Fruit fly (Drosophila melanogaster) whole organism, embryonic: Measurements from ENCODE around the gene Rai1.

Experiments
- CG10565 ChIP-seq: fragments of 200-800 bp; sonication (Bioruptor generic); optimal IDR thresholded peaks from 3 replicates; lab custom pipeline; 2016; ENCODE audit warnings: missing biosample characterization, mild to moderate bottlenecking, missing genetic modification characterization
- toy ChIP-seq: fragments of 200-800 bp; sonication (Bioruptor generic); IDR thresholded peaks from 2 replicates; pipeline ENCODE4 v1.3.6; 2022; ENCODE audit warnings: missing biosample characterization, missing genetic modification characterization

dm6 chrX:16813226-16813625 is 10.1 kb upstream of the Rai1 start:
- TF ChIP-seq CG10565 (GFP tag; lab: Kevin White, UChicago) (no peak), toy (GFP tag; lab: Robert Waterston, UW) (no peak)
